Worm (Caenorhabditis elegans) whole organism, mixed stage, embryonic: Measurements from ENCODE around the gene bus-19.
A peak's percentile ranks its signal among the peaks of the same experiment; 100 is the strongest.

Experiments used
- M03D4.4 ChIP-seq: sonication (generic microtip); optimal IDR thresholded peaks from 2 replicates; lab custom pipeline; 2017; ENCODE audit warnings: mild to moderate bottlenecking, missing genetic modification characterization, missing compliant biosample characterization
- bed-3 ChIP-seq: fragments of 200-800 bp; sonication (Bioruptor generic); optimal IDR thresholded peaks from 3 replicates; lab custom pipeline; 2018; ENCODE audit warnings: mild to moderate bottlenecking, missing genetic modification characterization, moderate library complexity, missing compliant biosample characterization
- blmp-1 ChIP-seq: fragments of 150-350 bp; optimal IDR thresholded peaks from 2 replicates; lab custom pipeline; 2014; ENCODE audit warnings: missing biosample characterization, missing genetic modification characterization
- ceh-39 ChIP-seq: fragments of 150-350 bp; optimal IDR thresholded peaks from 2 replicates; lab custom pipeline; 2014; ENCODE audit warnings: missing biosample characterization, missing genetic modification characterization
- ceh-43 ChIP-seq: fragments of 200-800 bp; sonication (Bioruptor generic); optimal IDR thresholded peaks from 2 replicates; lab custom pipeline; 2018; ENCODE audit warnings: mild to moderate bottlenecking, missing genetic modification characterization, moderate library complexity, missing compliant biosample characterization
- ceh-83 ChIP-seq: fragments of 200-800 bp; sonication (Bioruptor generic); optimal IDR thresholded peaks from 2 replicates; lab custom pipeline; 2018; ENCODE audit warnings: mild to moderate bottlenecking, missing genetic modification characterization, missing compliant biosample characterization
- ces-1 ChIP-seq: fragments of 150-350 bp; optimal IDR thresholded peaks from 2 replicates; lab custom pipeline; 2014; ENCODE audit warnings: missing biosample characterization, missing genetic modification reagents, missing genetic modification characterization
- cnd-1 ChIP-seq: fragments of 200-800 bp; sonication (Bioruptor generic); optimal IDR thresholded peaks from 2 replicates; lab custom pipeline; 2018; ENCODE audit warnings: mild to moderate bottlenecking, missing genetic modification characterization, missing compliant biosample characterization
- drap-1 ChIP-seq: fragments of 200-800 bp; sonication (Bioruptor generic); optimal IDR thresholded peaks from 3 replicates; lab custom pipeline; 2018; ENCODE audit warnings: mild to moderate bottlenecking, missing genetic modification characterization, missing compliant biosample characterization
- elt-1 ChIP-seq: sonication (generic microtip); optimal IDR thresholded peaks from 2 replicates; lab custom pipeline; 2017; ENCODE audit warnings: missing genetic modification characterization, mild to moderate bottlenecking, missing compliant biosample characterization, antibody characterized with exemption, moderate library complexity, borderline replicate concordance; ENCODE audit not compliant: insufficient read depth
- elt-3 ChIP-seq: fragments of 150-350 bp; optimal IDR thresholded peaks from 2 replicates; lab custom pipeline; 2014; ENCODE audit warnings: missing biosample characterization, missing genetic modification characterization
- flh-1 ChIP-seq: fragments of 200-800 bp; sonication (Bioruptor generic); optimal IDR thresholded peaks from 2 replicates; lab custom pipeline; 2018; ENCODE audit warnings: mild to moderate bottlenecking, missing genetic modification characterization, moderate library complexity, missing compliant biosample characterization
- ham-2 ChIP-seq: fragments of 200-800 bp; sonication (Bioruptor generic); optimal IDR thresholded peaks from 2 replicates; lab custom pipeline; 2018; ENCODE audit warnings: mild to moderate bottlenecking, missing genetic modification characterization, missing compliant biosample characterization
- hlh-1 ChIP-seq: fragments of 150-350 bp; optimal IDR thresholded peaks from 2 replicates; lab custom pipeline; 2014; ENCODE audit warnings: missing biosample characterization, missing genetic modification reagents, missing genetic modification characterization
- lin-13 ChIP-seq: fragments of 150-350 bp; optimal IDR thresholded peaks from 2 replicates; lab custom pipeline; 2014; ENCODE audit warnings: missing biosample characterization, missing genetic modification characterization
- lin-32 ChIP-seq: fragments of 200-800 bp; sonication (Bioruptor generic); optimal IDR thresholded peaks from 2 replicates; lab custom pipeline; 2018; ENCODE audit warnings: mild to moderate bottlenecking, missing genetic modification characterization, missing compliant biosample characterization
- lsy-2 ChIP-seq: fragments of 150-350 bp; optimal IDR thresholded peaks from 2 replicates; lab custom pipeline; 2014; ENCODE audit warnings: missing biosample characterization, missing genetic modification characterization
- mab-5 ChIP-seq: fragments of 150-350 bp; optimal IDR thresholded peaks from 2 replicates; lab custom pipeline; 2014; ENCODE audit warnings: missing biosample characterization, missing genetic modification characterization
- mep-1 ChIP-seq: fragments of 150-350 bp; optimal IDR thresholded peaks from 2 replicates; lab custom pipeline; 2017; ENCODE audit warnings: missing biosample characterization, missing genetic modification reagents, missing genetic modification characterization, inconsistent platforms
- mls-2 ChIP-seq: sonication (generic microtip); optimal IDR thresholded peaks from 2 replicates; lab custom pipeline; 2016; ENCODE audit warnings: mild to moderate bottlenecking, missing genetic modification characterization, moderate library complexity, missing compliant biosample characterization
- nhr-12 ChIP-seq: fragments of 150-350 bp; optimal IDR thresholded peaks from 2 replicates; lab custom pipeline; 2014; ENCODE audit warnings: missing biosample characterization, missing genetic modification characterization
- nhr-2 ChIP-seq: fragments of 150-350 bp; optimal IDR thresholded peaks from 2 replicates; lab custom pipeline; 2014; ENCODE audit warnings: missing biosample characterization, missing genetic modification characterization
- nhr-28 ChIP-seq: fragments of 150-350 bp; optimal IDR thresholded peaks from 2 replicates; lab custom pipeline; 2014; ENCODE audit warnings: missing biosample characterization, missing genetic modification characterization
- nhr-76 ChIP-seq: sonication (generic microtip); optimal IDR thresholded peaks from 2 replicates; lab custom pipeline; 2017; ENCODE audit warnings: missing biosample characterization, missing genetic modification characterization
- pha-4 ChIP-seq: fragments of 150-350 bp; optimal IDR thresholded peaks from 2 replicates; lab custom pipeline; 2018; ENCODE audit warnings: missing biosample characterization, missing genetic modification reagents, missing genetic modification characterization
- sem-2 ChIP-seq: fragments of 200-800 bp; sonication (Bioruptor generic); optimal IDR thresholded peaks from 2 replicates; lab custom pipeline; 2018; ENCODE audit warnings: mild to moderate bottlenecking, missing genetic modification characterization, missing compliant biosample characterization
- snpc-4 ChIP-seq: fragments of 150-350 bp; optimal IDR thresholded peaks from 2 replicates; lab custom pipeline; 2014; ENCODE audit warnings: missing biosample characterization, missing genetic modification characterization
- sptf-1 ChIP-seq: sonication (generic microtip); optimal IDR thresholded peaks from 2 replicates; lab custom pipeline; 2017; ENCODE audit warnings: mild to moderate bottlenecking, missing genetic modification characterization, moderate library complexity, missing compliant biosample characterization
- tbx-8 ChIP-seq: fragments of 200-800 bp; sonication (Bioruptor generic); optimal IDR thresholded peaks from 2 replicates; lab custom pipeline; 2018; ENCODE audit warnings: mild to moderate bottlenecking, missing genetic modification characterization, moderate library complexity, missing compliant biosample characterization
- unc-120 ChIP-seq: sonication (generic microtip); optimal IDR thresholded peaks from 2 replicates; lab custom pipeline; 2017; ENCODE audit warnings: missing genetic modification characterization, missing compliant biosample characterization; ENCODE audit not compliant: poor library complexity, severe bottlenecking
- unc-62 ChIP-seq: fragments of 150-350 bp; optimal IDR thresholded peaks from 2 replicates; lab custom pipeline; 2014; ENCODE audit warnings: missing biosample characterization, missing genetic modification reagents, missing genetic modification characterization
- zip-8 ChIP-seq: fragments of 150-350 bp; optimal IDR thresholded peaks from 2 replicates; lab custom pipeline; 2014; ENCODE audit warnings: missing biosample characterization, missing genetic modification characterization

Gene bus-19

ce11 chrV:12877579-12877978 is 5.7 kb downstream of the bus-19 start:
- TF ChIP-seq flh-1 (GFP tag; lab: Kevin White, UChicago) (no peak), sem-2 (GFP tag; lab: Kevin White, UChicago) (no peak), tbx-8 (GFP tag; lab: Kevin White, UChicago) (no peak), nhr-76 (no peak), sptf-1 (tag; lab: Kevin White, UChicago) (no peak), ces-1 (GFP tag; lab: Kevin White, UChicago) (no peak), lsy-2 (no peak), ceh-39 (tag; lab: Kevin White, UChicago) (no peak), unc-120 (tag; lab: Kevin White, UChicago) (no peak)
- TF ChIP-seq, all 35 proteins: peak for 0

DNA sequence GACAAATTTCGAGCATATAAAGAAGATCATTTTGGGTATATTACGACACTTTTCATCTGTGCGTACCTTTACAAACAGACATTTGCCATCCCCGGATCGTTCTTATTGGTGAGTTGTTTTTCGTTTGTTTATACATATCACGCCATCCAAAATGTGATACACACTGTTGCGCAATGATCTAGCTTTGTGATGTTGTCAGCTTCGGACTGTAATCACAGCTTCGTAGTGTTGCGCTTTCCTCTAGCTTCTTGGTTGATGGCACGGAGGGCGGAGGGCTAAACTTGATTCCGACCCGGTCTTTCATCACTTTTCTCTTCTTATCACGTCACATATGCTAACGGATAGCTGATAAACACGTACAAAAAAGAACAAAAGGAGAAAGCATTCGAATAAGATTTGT is 7.5 kb downstream of the bus-19 start:
- TF ChIP-seq zip-8 (peak; percentile 79), flh-1 (GFP tag; lab: Kevin White, UChicago) (no peak)

DNA sequence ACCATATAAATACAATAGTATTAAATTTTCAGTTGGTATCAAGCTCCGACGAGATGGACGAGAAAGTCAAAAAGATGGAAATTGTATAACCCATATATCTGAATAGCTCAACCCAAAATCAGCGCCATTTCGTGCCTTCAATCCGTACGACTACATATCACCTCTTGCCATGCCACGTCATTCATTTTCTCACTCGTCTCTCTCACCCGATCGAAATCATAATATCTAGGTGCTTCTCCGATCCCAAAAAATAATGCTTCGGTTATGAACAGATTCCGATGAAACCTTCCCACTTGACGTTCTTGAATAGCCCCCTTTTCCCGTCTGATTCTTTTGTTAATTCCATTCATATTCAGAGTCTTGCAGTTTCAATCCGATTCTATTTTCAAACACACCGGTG is 9.5 kb downstream of the bus-19 start:
- TF ChIP-seq unc-62 (GFP tag; lab: Kevin White, UChicago) (no peak), ces-1 (GFP tag; lab: Kevin White, UChicago) (no peak), nhr-28 (tag; lab: Kevin White, UChicago) (no peak), nhr-76 (no peak), sem-2 (GFP tag; lab: Kevin White, UChicago) (no peak), ceh-43 (GFP tag; lab: Kevin White, UChicago) (no peak), zip-8 (no peak), lin-32 (no peak), bed-3 (GFP tag; lab: Kevin White, UChicago) (no peak), snpc-4 (tag; lab: Kevin White, UChicago) (no peak), nhr-2 (tag; lab: Kevin White, UChicago) (no peak), blmp-1 (tag; lab: Kevin White, UChicago) (no peak), nhr-12 (tag; lab: Kevin White, UChicago) (no peak), elt-3 (tag; lab: Kevin White, UChicago) (no peak), mab-5 (tag; lab: Kevin White, UChicago) (no peak)
- TF ChIP-seq, all 35 proteins: peak for 0

DNA sequence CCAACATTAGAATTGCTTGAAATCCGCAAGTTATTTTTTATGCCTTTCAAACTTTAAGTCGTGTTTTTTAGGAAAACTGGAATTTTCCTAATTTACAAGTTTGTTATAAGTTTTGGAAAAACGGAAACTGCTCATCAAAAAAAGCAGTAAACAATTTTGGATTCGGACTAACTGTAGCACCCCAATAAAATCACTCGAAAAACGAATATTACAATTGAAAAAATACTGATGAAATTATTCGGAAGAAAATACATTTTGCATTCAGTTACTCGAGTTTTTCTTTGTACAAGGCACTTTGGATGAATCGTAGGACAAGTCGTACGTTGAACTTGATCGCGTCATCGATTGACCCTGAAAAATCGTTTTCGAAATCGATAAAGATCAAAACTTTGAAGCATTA is 10.5 kb downstream of the bus-19 start:
- TF ChIP-seq snpc-4 (tag; lab: Kevin White, UChicago) = no peak
- TF ChIP-seq ces-1 (GFP tag; lab: Kevin White, UChicago) = no peak
- TF ChIP-seq lin-13 (tag; lab: Kevin White, UChicago) = no peak
- no peak for TF ChIP-seq mep-1
- TF ChIP-seq blmp-1 (tag; lab: Kevin White, UChicago) = no peak
- TF ChIP-seq nhr-28 (tag; lab: Kevin White, UChicago) = no peak
- no peak for TF ChIP-seq nhr-12 (tag; lab: Kevin White, UChicago)
- no peak for TF ChIP-seq hlh-1
- no peak for TF ChIP-seq flh-1 (GFP tag; lab: Kevin White, UChicago)
- no peak for TF ChIP-seq nhr-2 (tag; lab: Kevin White, UChicago)
- no peak for TF ChIP-seq unc-120 (tag; lab: Kevin White, UChicago)
- TF ChIP-seq tbx-8 (GFP tag; lab: Kevin White, UChicago) = no peak
- no peak for TF ChIP-seq zip-8
- TF ChIP-seq cnd-1 (tag; lab: Kevin White, UChicago) = no peak
- TF ChIP-seq bed-3 (GFP tag; lab: Kevin White, UChicago) = no peak
- TF ChIP-seq sem-2 (GFP tag; lab: Kevin White, UChicago) = no peak
- TF ChIP-seq pha-4 (tag; lab: Kevin White, UChicago) = no peak
- TF ChIP-seq ceh-83 (GFP tag; lab: Kevin White, UChicago) = no peak
- TF ChIP-seq unc-62 (GFP tag; lab: Kevin White, UChicago) = no peak
- no peak for TF ChIP-seq ceh-43 (GFP tag; lab: Kevin White, UChicago)

DNA sequence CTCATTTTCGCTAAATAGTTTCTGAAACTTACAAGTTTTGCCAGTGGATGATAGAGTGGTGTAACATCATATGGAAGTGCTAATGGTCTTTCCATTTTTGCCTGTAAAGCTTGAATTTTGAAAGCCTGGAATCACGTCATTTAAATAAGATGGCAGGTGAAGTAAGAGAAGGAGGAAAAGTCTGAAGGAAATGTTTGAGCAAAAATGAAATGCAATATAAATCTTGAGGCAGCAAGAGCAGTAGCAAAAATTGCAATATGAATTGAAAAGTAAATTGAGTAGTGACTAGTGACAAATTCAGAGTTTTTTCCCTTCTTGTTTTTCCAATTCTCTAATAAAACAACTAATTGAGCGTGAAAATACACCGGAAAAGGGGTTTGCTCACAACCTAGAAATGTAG is 14.0 kb downstream of the bus-19 start, which contains the start of gene glb-24:
Gene glb-24 (minus strand): TSS at position 101 of the 400 bp plus-strand sequence.
- TF ChIP-seq cnd-1 (tag; lab: Kevin White, UChicago) = no peak
- no peak for TF ChIP-seq M03D4.4 (tag; lab: Kevin White, UChicago)
- no peak for TF ChIP-seq mab-5 (tag; lab: Kevin White, UChicago)
- TF ChIP-seq ceh-39 (tag; lab: Kevin White, UChicago) = no peak
- TF ChIP-seq nhr-76 = no peak
- no peak for TF ChIP-seq blmp-1 (tag; lab: Kevin White, UChicago)
- TF ChIP-seq mls-2 (tag; lab: Kevin White, UChicago) = no peak
- TF ChIP-seq ham-2 (GFP tag; lab: Kevin White, UChicago) = no peak
- no peak for TF ChIP-seq tbx-8 (GFP tag; lab: Kevin White, UChicago)
- no peak for TF ChIP-seq lsy-2
- no peak for TF ChIP-seq zip-8
- TF ChIP-seq sptf-1 (tag; lab: Kevin White, UChicago) = no peak
- no peak for TF ChIP-seq unc-62 (GFP tag; lab: Kevin White, UChicago)
- TF ChIP-seq sem-2 (GFP tag; lab: Kevin White, UChicago) = no peak
- no peak for TF ChIP-seq drap-1 (GFP tag; lab: Kevin White, UChicago)
- TF ChIP-seq elt-1 = no peak
- no peak for TF ChIP-seq lin-13 (tag; lab: Kevin White, UChicago)
